Worm (Caenorhabditis elegans): ENCODE measurements around the gene scl-19.

The scl-19 gene

DNA sequence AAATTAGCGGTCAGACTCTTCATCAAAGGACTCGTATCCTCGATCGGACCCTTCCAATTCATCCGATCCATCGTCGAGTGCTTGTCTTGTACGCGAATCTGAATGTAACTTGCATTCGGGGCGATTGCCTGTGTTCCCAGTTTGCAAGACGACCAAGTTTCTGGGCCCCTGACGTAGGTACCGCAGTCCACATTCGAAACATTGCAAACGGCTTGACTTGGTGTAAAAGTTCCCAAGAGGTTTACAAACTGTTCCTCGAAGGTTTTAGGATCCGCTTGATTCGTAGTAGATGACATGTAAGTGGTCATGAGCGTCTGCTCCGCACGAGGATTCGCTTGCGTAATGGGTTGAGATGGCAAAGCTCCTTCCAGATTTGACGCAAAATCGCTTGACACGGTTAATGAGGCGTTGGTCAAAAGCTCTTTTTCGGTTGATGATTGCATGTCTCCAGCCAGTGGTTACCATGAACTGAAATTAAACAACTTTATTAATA is 44.5 kb downstream of the scl-19 start, which contains the start of gene Y17D7B.4:
Gene Y17D7B.4 (minus strand): TSS at position 443 of the 493 bp plus-strand sequence.
- TF ChIP-seq med-1 (GFP tag; optimal IDR thresholded peaks at IDR 0.05; ENCODE audit: insufficient read depth), result no peak
- no peak for TF ChIP-seq cog-1 (tag; optimal IDR thresholded peaks at IDR 0.05)
- TF ChIP-seq T22C8.4 (GFP tag; IDR thresholded peaks at IDR 0.05), result no peak

DNA sequence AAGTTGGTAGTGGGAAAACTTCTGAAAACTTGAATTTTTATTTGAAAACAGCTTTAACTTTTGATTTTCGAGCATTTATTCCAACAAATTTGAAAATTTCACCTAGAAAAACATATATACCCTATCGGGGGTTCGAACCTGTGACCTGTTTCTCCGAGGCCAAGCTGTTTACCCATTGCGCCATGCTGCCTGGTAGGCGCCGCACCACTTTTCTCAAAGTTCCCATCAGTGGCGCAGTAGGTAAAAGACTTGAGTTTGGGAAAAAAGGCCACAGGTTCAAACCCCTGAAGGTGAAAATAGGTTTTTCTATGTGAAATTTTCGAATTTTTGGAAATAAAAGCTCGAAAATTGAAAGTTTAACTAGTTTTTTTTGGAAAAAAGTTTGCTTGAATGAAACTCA is 48.8 kb downstream of the scl-19 start:
- TF ChIP-seq flt-1 (GFP tag; IDR thresholded peaks at IDR 0.05) (no peak), med-1 (GFP tag; optimal IDR thresholded peaks at IDR 0.05; ENCODE audit: insufficient read depth) (no peak), tab-1 (GFP tag; IDR thresholded peaks at IDR 0.05) (no peak), ztf-23 (GFP tag; IDR thresholded peaks at IDR 0.05) (no peak), klf-2 (GFP tag; conservative IDR thresholded peaks at IDR 0.05) (no peak), cog-1 (tag; optimal IDR thresholded peaks at IDR 0.05) (no peak)
